Fruit fly (Drosophila melanogaster): Measurements from ENCODE around the gene CG14933.

dm6 chr2L:11807697-11808226, 34.9 kb upstream of the CG14933 start:
- TF ChIP-seq psq (optimal IDR thresholded peaks at IDR 0.05): peak; percentile 32
- no peak for TF ChIP-seq insv (optimal IDR thresholded peaks at IDR 0.05)
- no peak for TF ChIP-seq h (optimal IDR thresholded peaks at IDR 0.05)

Measured in Kc167 (cell line).